Worm (Caenorhabditis elegans) whole organism, late embryonic: ENCODE measurements around the gene F46F5.16.

Source experiments
- C08G9.2 ChIP-seq: sonication (generic microtip); optimal IDR thresholded peaks from 2 replicates; lab custom pipeline; 2016; ENCODE audit warnings: mild to moderate bottlenecking, missing genetic modification characterization, moderate library complexity, missing compliant biosample characterization
- C38D4.7 ChIP-seq: fragments of 200-800 bp; sonication (Bioruptor generic); optimal IDR thresholded peaks from 2 replicates; lab custom pipeline; 2018; ENCODE audit warnings: mild to moderate bottlenecking, missing genetic modification characterization, moderate library complexity, missing compliant biosample characterization
- F13H6.1 ChIP-seq: sonication (generic microtip); optimal IDR thresholded peaks from 2 replicates; lab custom pipeline; 2016; ENCODE audit warnings: missing genetic modification characterization, missing compliant biosample characterization
- K09A11.1 ChIP-seq: sonication (generic microtip); optimal IDR thresholded peaks from 2 replicates; lab custom pipeline; 2017; ENCODE audit warnings: antibody characterized with exemption, mild to moderate bottlenecking, missing genetic modification characterization, missing compliant biosample characterization; ENCODE audit not compliant: insufficient read depth
- Y22D7AL.16 ChIP-seq: sonication (generic microtip); optimal IDR thresholded peaks from 2 replicates; lab custom pipeline; 2016; ENCODE audit warnings: missing genetic modification characterization, missing compliant biosample characterization
- ahr-1 ChIP-seq: sonication (generic microtip); optimal IDR thresholded peaks from 2 replicates; lab custom pipeline; 2016; ENCODE audit warnings: missing genetic modification characterization, missing compliant biosample characterization
- ceh-22 ChIP-seq: sonication (generic microtip); optimal IDR thresholded peaks from 2 replicates; lab custom pipeline; 2017; ENCODE audit warnings: missing biosample characterization, missing genetic modification characterization
- ceh-24 ChIP-seq: sonication (generic microtip); optimal IDR thresholded peaks from 2 replicates; lab custom pipeline; 2016; ENCODE audit warnings: mild to moderate bottlenecking, missing genetic modification characterization, missing compliant biosample characterization
- ceh-30 ChIP-seq: fragments of 150-350 bp; optimal IDR thresholded peaks from 2 replicates; lab custom pipeline; 2014; ENCODE audit warnings: missing biosample characterization, missing genetic modification characterization
- ceh-31 ChIP-seq: sonication (generic microtip); optimal IDR thresholded peaks from 2 replicates; lab custom pipeline; 2016; ENCODE audit warnings: missing genetic modification characterization, missing compliant biosample characterization
- ceh-34 ChIP-seq: sonication (generic microtip); optimal IDR thresholded peaks from 2 replicates; lab custom pipeline; 2016; ENCODE audit warnings: mild to moderate bottlenecking, missing genetic modification characterization, missing compliant biosample characterization
- ceh-45 ChIP-seq: fragments of 200-800 bp; sonication (Bioruptor generic); IDR thresholded peaks from 2 replicates; pipeline ENCODE4 v1.3.6; 2022; ENCODE audit warnings: missing genetic modification reagents, missing genetic modification characterization, missing compliant biosample characterization
- ceh-48 ChIP-seq: sonication (generic microtip); optimal IDR thresholded peaks from 2 replicates; lab custom pipeline; 2016; ENCODE audit warnings: missing genetic modification characterization, inconsistent platforms, missing compliant biosample characterization
- ceh-6 ChIP-seq: fragments of 200-800 bp; sonication (Bioruptor generic); optimal IDR thresholded peaks from 2 replicates; lab custom pipeline; 2018; ENCODE audit warnings: mild to moderate bottlenecking, missing genetic modification characterization, missing compliant biosample characterization
- ceh-9 ChIP-seq: sonication (generic microtip); optimal IDR thresholded peaks from 2 replicates; lab custom pipeline; 2016; ENCODE audit warnings: mild to moderate bottlenecking, missing genetic modification characterization, inconsistent platforms, missing compliant biosample characterization
- eyg-1 ChIP-seq: sonication (generic microtip); optimal IDR thresholded peaks from 2 replicates; lab custom pipeline; 2016; ENCODE audit warnings: missing genotype, missing genetic modification characterization, missing compliant biosample characterization
- fkh-6 ChIP-seq: sonication (generic microtip); optimal IDR thresholded peaks from 2 replicates; lab custom pipeline; 2016; ENCODE audit warnings: missing genetic modification characterization, missing compliant biosample characterization
- hlh-30 ChIP-seq: sonication (generic microtip); optimal IDR thresholded peaks from 2 replicates; lab custom pipeline; 2017; ENCODE audit warnings: antibody characterized with exemption, missing genetic modification characterization, missing compliant biosample characterization; ENCODE audit not compliant: insufficient read depth
- hlh-6 ChIP-seq: sonication (generic microtip); optimal IDR thresholded peaks from 2 replicates; lab custom pipeline; 2016; ENCODE audit warnings: missing genotype, missing genetic modification characterization, missing compliant biosample characterization
- lim-6 ChIP-seq: sonication (generic microtip); optimal IDR thresholded peaks from 2 replicates; lab custom pipeline; 2016; ENCODE audit warnings: missing genetic modification characterization, missing compliant biosample characterization
- madf-2 ChIP-seq: sonication (generic microtip); optimal IDR thresholded peaks from 2 replicates; lab custom pipeline; 2017; ENCODE audit warnings: missing genetic modification characterization, missing compliant biosample characterization
- mec-3 ChIP-seq: sonication (generic microtip); optimal IDR thresholded peaks from 2 replicates; lab custom pipeline; 2016; ENCODE audit warnings: borderline replicate concordance, missing genetic modification characterization, missing compliant biosample characterization
- nhr-232 ChIP-seq: sonication (generic microtip); optimal IDR thresholded peaks from 2 replicates; lab custom pipeline; 2016; ENCODE audit warnings: missing genetic modification characterization, missing compliant biosample characterization
- pax-1 ChIP-seq: fragments of 150-350 bp; optimal IDR thresholded peaks from 2 replicates; lab custom pipeline; 2014; ENCODE audit warnings: missing biosample characterization, missing genetic modification characterization
- pha-2 ChIP-seq: sonication (generic microtip); optimal IDR thresholded peaks from 2 replicates; lab custom pipeline; 2017; ENCODE audit warnings: mild to moderate bottlenecking, missing genetic modification characterization, missing compliant biosample characterization
- sdc-2 ChIP-seq: sonication (generic microtip); optimal IDR thresholded peaks from 2 replicates; lab custom pipeline; 2016; ENCODE audit warnings: missing genotype, missing genetic modification characterization, missing compliant biosample characterization
- sox-4 ChIP-seq: sonication (generic microtip); optimal IDR thresholded peaks from 2 replicates; lab custom pipeline; 2017; ENCODE audit warnings: mild to moderate bottlenecking, missing genetic modification characterization, inconsistent platforms, missing compliant biosample characterization
- syd-9 ChIP-seq: sonication (generic microtip); optimal IDR thresholded peaks from 2 replicates; lab custom pipeline; 2016; ENCODE audit warnings: mild to moderate bottlenecking, missing genetic modification characterization, moderate library complexity, missing compliant biosample characterization
- tbx-7 ChIP-seq: sonication (generic microtip); optimal IDR thresholded peaks from 2 replicates; lab custom pipeline; 2016; ENCODE audit warnings: missing genotype, missing genetic modification characterization, missing compliant biosample characterization
- ttx-3 ChIP-seq: sonication (generic microtip); optimal IDR thresholded peaks from 2 replicates; lab custom pipeline; 2016; ENCODE audit warnings: missing genetic modification reagents, missing genetic modification characterization, missing compliant biosample characterization
- unc-55 ChIP-seq: sonication (generic microtip); optimal IDR thresholded peaks from 2 replicates; lab custom pipeline; 2017; ENCODE audit warnings: missing biosample characterization, missing genetic modification reagents, missing genetic modification characterization
- zip-5 ChIP-seq: sonication (generic microtip); optimal IDR thresholded peaks from 2 replicates; lab custom pipeline; 2016; ENCODE audit warnings: missing genetic modification characterization, missing compliant biosample characterization

Gene F46F5.16

ce11 chrII:751850-752249 lies 35.2 kb upstream of the F46F5.16 start:
- no peak for TF ChIP-seq pax-1 (tag; lab: Kevin White, UChicago)
- no peak for TF ChIP-seq syd-9 (tag; lab: Kevin White, UChicago)
- TF ChIP-seq unc-55, result no peak
- TF ChIP-seq sox-4 (tag; lab: Kevin White, UChicago), result no peak
- TF ChIP-seq C38D4.7 (GFP tag; lab: Kevin White, UChicago), result no peak
- TF ChIP-seq ceh-45 (GFP tag; lab: Robert Waterston, UW), result no peak
- TF ChIP-seq ttx-3 (tag; lab: Kevin White, UChicago), result no peak
- TF ChIP-seq zip-5 (tag; lab: Kevin White, UChicago), result no peak

- TF ChIP-seq pha-2 (tag; lab: Kevin White, UChicago), result no peak
- no peak for TF ChIP-seq ceh-22
- TF ChIP-seq K09A11.1 (tag; lab: Kevin White, UChicago), result no peak
- no peak for TF ChIP-seq mec-3
- TF ChIP-seq ceh-34 (tag; lab: Kevin White, UChicago), result no peak
- no peak for TF ChIP-seq Y22D7AL.16 (tag; lab: Kevin White, UChicago)
- no peak for TF ChIP-seq C08G9.2 (tag; lab: Kevin White, UChicago)
- TF ChIP-seq ceh-45 (GFP tag; lab: Robert Waterston, UW), result no peak
- TF ChIP-seq ahr-1 (tag; lab: Kevin White, UChicago), result no peak
- no peak for TF ChIP-seq ceh-30 (tag; lab: Kevin White, UChicago)
- no peak for TF ChIP-seq tbx-7 (tag; lab: Kevin White, UChicago)
- no peak for TF ChIP-seq hlh-30 (tag; lab: Kevin White, UChicago)
- no peak for TF ChIP-seq hlh-6 (tag; lab: Kevin White, UChicago)
- TF ChIP-seq ceh-9 (tag; lab: Kevin White, UChicago), result no peak
- no peak for TF ChIP-seq unc-55
- no peak for TF ChIP-seq ceh-6 (GFP tag; lab: Kevin White, UChicago)
- TF ChIP-seq eyg-1 (tag; lab: Kevin White, UChicago), result no peak
These were observed 33.6 kb upstream of the F46F5.16 start for ce11 chrII:753469-753868.

DNA sequence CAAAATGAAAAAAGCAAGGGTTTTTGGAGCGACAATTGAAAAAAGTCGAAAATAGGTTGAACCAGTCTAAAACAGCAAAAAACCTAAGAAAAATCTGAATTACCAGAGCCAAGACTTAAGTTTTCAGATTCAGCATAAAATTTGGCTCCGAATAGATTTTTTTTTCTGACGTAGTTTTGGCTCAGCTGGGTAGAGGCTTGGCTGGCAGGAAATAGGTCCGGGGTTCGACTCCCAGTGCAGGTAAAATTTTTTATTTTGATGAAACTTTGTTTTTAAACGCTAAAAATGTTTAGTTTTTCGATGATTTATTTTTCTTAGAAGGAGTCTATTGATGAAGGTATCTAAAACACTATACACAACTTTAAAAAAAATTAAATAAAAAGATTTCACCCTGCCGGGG lies 32.1 kb upstream of the F46F5.16 start:
- no peak for TF ChIP-seq nhr-232
- TF ChIP-seq fkh-6 (tag; lab: Kevin White, UChicago), result no peak
- TF ChIP-seq zip-5 (tag; lab: Kevin White, UChicago), result no peak
- no peak for TF ChIP-seq ttx-3 (tag; lab: Kevin White, UChicago)
- no peak for TF ChIP-seq eyg-1 (tag; lab: Kevin White, UChicago)
- no peak for TF ChIP-seq ceh-30 (tag; lab: Kevin White, UChicago)
- no peak for TF ChIP-seq lim-6
- no peak for TF ChIP-seq syd-9 (tag; lab: Kevin White, UChicago)
- TF ChIP-seq ceh-6 (GFP tag; lab: Kevin White, UChicago), result no peak
- TF ChIP-seq, all 69 proteins: peak for 0

DNA sequence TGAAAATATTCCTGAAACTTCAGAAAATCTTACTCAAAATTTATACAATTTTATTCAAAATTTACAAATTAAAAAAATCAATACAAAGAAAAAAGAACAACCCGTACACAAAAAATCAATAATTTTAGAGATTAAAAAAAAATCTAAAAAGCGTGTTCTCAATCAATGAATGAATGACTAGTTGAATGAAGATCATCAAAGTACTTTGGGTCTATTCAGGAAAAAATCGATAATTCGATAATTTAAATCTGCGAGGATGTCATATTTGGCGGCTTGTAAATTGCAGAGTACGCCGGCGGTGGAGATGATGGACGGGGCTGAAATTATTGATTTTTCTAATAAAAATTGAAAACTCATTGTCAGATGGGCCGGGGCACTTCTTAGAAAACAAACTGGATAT lies 30.9 kb upstream of the F46F5.16 start:
- TF ChIP-seq ceh-48 (tag; lab: Kevin White, UChicago) (peak; percentile 16), ceh-6 (GFP tag; lab: Kevin White, UChicago) (no peak), ceh-30 (tag; lab: Kevin White, UChicago) (no peak)

- TF ChIP-seq sdc-2, result no peak
- no peak for TF ChIP-seq ceh-24 (tag; lab: Kevin White, UChicago)
- TF ChIP-seq ceh-30 (tag; lab: Kevin White, UChicago), result no peak
- TF ChIP-seq ceh-31, result no peak
- TF ChIP-seq tbx-7 (tag; lab: Kevin White, UChicago), result no peak
- TF ChIP-seq Y22D7AL.16 (tag; lab: Kevin White, UChicago), result no peak
- no peak for TF ChIP-seq pax-1 (tag; lab: Kevin White, UChicago)
- TF ChIP-seq ceh-22, result no peak
- TF ChIP-seq madf-2, result no peak
- TF ChIP-seq F13H6.1 (tag; lab: Kevin White, UChicago), result no peak
- no peak for TF ChIP-seq hlh-6 (tag; lab: Kevin White, UChicago)
- TF ChIP-seq eyg-1 (tag; lab: Kevin White, UChicago), result no peak
- TF ChIP-seq hlh-30 (tag; lab: Kevin White, UChicago), result no peak
These were observed 29.8 kb upstream of the F46F5.16 start for ce11 chrII:757224-757623.
